Worm (Caenorhabditis elegans) whole organism, L1 larva: ENCODE data around the gene mogs-1.

Experiments used
- C16A3.4 ChIP-seq: fragments of 150-350 bp; optimal IDR thresholded peaks from 2 replicates; lab custom pipeline; 2014; ENCODE audit warnings: missing biosample characterization, missing genetic modification characterization
- C34B4.2 ChIP-seq: sonication (generic microtip); optimal IDR thresholded peaks from 2 replicates; lab custom pipeline; 2017; ENCODE audit warnings: mild to moderate bottlenecking, missing genetic modification characterization, missing compliant biosample characterization
- F16B12.6 ChIP-seq: fragments of 150-350 bp; optimal IDR thresholded peaks from 2 replicates; lab custom pipeline; 2014; ENCODE audit warnings: missing biosample characterization, missing genetic modification characterization
- aha-1 ChIP-seq: fragments of 150-350 bp; optimal IDR thresholded peaks from 2 replicates; lab custom pipeline; 2014; ENCODE audit warnings: missing biosample characterization, missing genetic modification characterization
- alr-1 ChIP-seq: fragments of 200-800 bp; sonication (Bioruptor generic); optimal IDR thresholded peaks from 2 replicates; lab custom pipeline; 2018; ENCODE audit warnings: borderline replicate concordance, mild to moderate bottlenecking, missing genetic modification characterization, missing compliant biosample characterization
- aly-2 ChIP-seq: fragments of 150-350 bp; optimal IDR thresholded peaks from 2 replicates; lab custom pipeline; 2014; ENCODE audit warnings: missing biosample characterization, missing genetic modification characterization
- blmp-1 ChIP-seq: fragments of 150-350 bp; optimal IDR thresholded peaks from 2 replicates; lab custom pipeline; 2014; ENCODE audit warnings: missing biosample characterization, missing genetic modification characterization
- ceh-82 ChIP-seq, 3 experiments: fragments of 150-350 bp in 1 of 3; sonication (generic microtip) in 2 of 3; optimal IDR thresholded peaks; 2 replicates each; lab custom pipeline; 2014 to 2017; ENCODE audit warnings: missing biosample characterization in 3 of 3, missing genetic modification characterization in 3 of 3
- ceh-88 ChIP-seq: fragments of 200-800 bp; sonication (Bioruptor generic); IDR thresholded peaks from 2 replicates; pipeline ENCODE4 v1.3.6; 2022; ENCODE audit warnings: missing genetic modification characterization, missing compliant biosample characterization
- ceh-90 ChIP-seq: sonication (generic microtip); optimal IDR thresholded peaks from 2 replicates; lab custom pipeline; 2016; ENCODE audit warnings: missing genetic modification characterization, missing compliant biosample characterization
- ces-1 ChIP-seq: fragments of 150-350 bp; optimal IDR thresholded peaks from 2 replicates; lab custom pipeline; 2014; ENCODE audit warnings: missing biosample characterization, missing genetic modification reagents, missing genetic modification characterization
- efl-1 ChIP-seq, 4 experiments: fragments of 150-350 bp; optimal IDR thresholded peaks in 3 of 4; peaks in 1 of 4; 1 replicate in 1 of 4; 2 replicates in 3 of 4; lab custom pipeline; 2014; ENCODE audit warnings: missing biosample characterization in 2 of 4, missing genetic modification characterization in 2 of 4, missing genetic modification reagents in 2 of 4
- efl-3 ChIP-seq: fragments of 200-800 bp; sonication (Bioruptor generic); optimal IDR thresholded peaks from 2 replicates; lab custom pipeline; 2018; ENCODE audit warnings: mild to moderate bottlenecking, missing genetic modification characterization, missing compliant biosample characterization
- egl-13 ChIP-seq: sonication (generic microtip); optimal IDR thresholded peaks from 2 replicates; lab custom pipeline; 2016; ENCODE audit warnings: missing genotype, missing genetic modification reagents, missing genetic modification characterization, missing compliant biosample characterization
- elt-2 ChIP-seq: sonication (generic microtip); optimal IDR thresholded peaks from 2 replicates; lab custom pipeline; 2016; ENCODE audit warnings: missing genetic modification characterization, mild to moderate bottlenecking, inconsistent platforms, missing compliant biosample characterization, missing genetic modification reagents
- elt-3 ChIP-seq, 6 experiments: fragments of 150-350 bp in 1 of 6; sonication (generic microtip); optimal IDR thresholded peaks; 2 replicates each; lab custom pipeline; 2017 to 2018; ENCODE audit warnings: missing biosample characterization in 6 of 6, missing genetic modification characterization in 6 of 6, inconsistent platforms in 1 of 6
- ets-5 ChIP-seq: fragments of 200-800 bp; sonication (Bioruptor generic); IDR thresholded peaks from 2 replicates; pipeline ENCODE4 v1.3.6; 2022; ENCODE audit warnings: missing genetic modification characterization, missing compliant biosample characterization
- fkh-10 ChIP-seq: sonication (generic microtip); optimal IDR thresholded peaks from 2 replicates; lab custom pipeline; 2017; ENCODE audit warnings: missing biosample characterization, missing genetic modification reagents, missing genetic modification characterization
- fkh-4 ChIP-seq: sonication (generic microtip); optimal IDR thresholded peaks from 2 replicates; lab custom pipeline; 2016; ENCODE audit warnings: missing compliant biosample characterization, missing genetic modification characterization, borderline replicate concordance
- fos-1 ChIP-seq: fragments of 150-350 bp; optimal IDR thresholded peaks from 2 replicates; lab custom pipeline; 2014; ENCODE audit warnings: missing biosample characterization, missing genetic modification characterization
- grh-1 ChIP-seq: fragments of 200-800 bp; sonication (Bioruptor generic); IDR thresholded peaks from 2 replicates; pipeline ENCODE4 v1.3.6; 2022; ENCODE audit warnings: missing genetic modification reagents, missing genetic modification characterization, missing compliant biosample characterization
- hlh-17 ChIP-seq: fragments of 200-800 bp; sonication (Bioruptor generic); optimal IDR thresholded peaks from 2 replicates; lab custom pipeline; 2018; ENCODE audit warnings: missing genetic modification characterization, mild to moderate bottlenecking, missing compliant biosample characterization, moderate library complexity, borderline replicate concordance
- hpl-2 ChIP-seq: fragments of 150-350 bp; optimal IDR thresholded peaks from 2 replicates; lab custom pipeline; 2014; ENCODE audit warnings: missing biosample characterization, missing genetic modification reagents, missing genetic modification characterization
- lin-14 ChIP-seq: fragments of 200-800 bp; sonication (Bioruptor generic); optimal IDR thresholded peaks from 2 replicates; lab custom pipeline; 2018; ENCODE audit warnings: mild to moderate bottlenecking, missing genetic modification characterization, moderate library complexity, missing compliant biosample characterization
- lsy-2 ChIP-seq, 2 experiments: fragments of 150-350 bp; optimal IDR thresholded peaks; 2 replicates each; lab custom pipeline; 2014; ENCODE audit warnings: missing biosample characterization in 2 of 2, missing genetic modification characterization in 2 of 2
- mab-9 ChIP-seq: fragments of 200-800 bp; sonication (Bioruptor generic); IDR thresholded peaks from 2 replicates; pipeline ENCODE4 v1.3.6; 2022; ENCODE audit warnings: missing genetic modification reagents, missing genetic modification characterization, missing compliant biosample characterization
- mdl-1 ChIP-seq, 2 experiments: fragments of 150-350 bp; optimal IDR thresholded peaks; 2 replicates each; lab custom pipeline; 2014 to 2017; ENCODE audit warnings: missing biosample characterization in 2 of 2, missing genetic modification characterization in 2 of 2, inconsistent platforms in 1 of 2
- mef-2 ChIP-seq: fragments of 150-350 bp; optimal IDR thresholded peaks from 2 replicates; lab custom pipeline; 2014; ENCODE audit warnings: missing biosample characterization, missing genetic modification characterization
- mep-1 ChIP-seq: fragments of 150-350 bp; optimal IDR thresholded peaks from 2 replicates; lab custom pipeline; 2014; ENCODE audit warnings: missing biosample characterization, missing genetic modification characterization
- nhr-12 ChIP-seq: sonication (generic microtip); optimal IDR thresholded peaks from 2 replicates; lab custom pipeline; 2017; ENCODE audit warnings: missing biosample characterization, missing genetic modification characterization
- nhr-19 ChIP-seq: fragments of 200-800 bp; sonication (Bioruptor generic); conservative IDR thresholded peaks from 2 replicates; pipeline ENCODE4 v1.3.6; 2022; ENCODE audit warnings: missing genetic modification characterization, missing compliant biosample characterization
- nhr-237 ChIP-seq: fragments of 150-350 bp; optimal IDR thresholded peaks from 2 replicates; lab custom pipeline; 2014; ENCODE audit warnings: missing biosample characterization, missing genetic modification characterization
- nhr-28 ChIP-seq: fragments of 150-350 bp; optimal IDR thresholded peaks from 2 replicates; lab custom pipeline; 2014; ENCODE audit warnings: missing biosample characterization, missing genetic modification characterization
- nhr-77 ChIP-seq: fragments of 150-350 bp; optimal IDR thresholded peaks from 2 replicates; lab custom pipeline; 2014; ENCODE audit warnings: missing biosample characterization, missing genetic modification characterization
- nhr-84 ChIP-seq: sonication (generic microtip); optimal IDR thresholded peaks from 2 replicates; lab custom pipeline; 2017; ENCODE audit warnings: missing biosample characterization, missing genetic modification characterization
- nhr-85 ChIP-seq: sonication (generic microtip); peaks from one replicate; lab custom pipeline; 2016; ENCODE audit warnings: missing genetic modification characterization, inconsistent platforms, missing compliant biosample characterization
- nhr-90 ChIP-seq: sonication (generic microtip); optimal IDR thresholded peaks from 2 replicates; lab custom pipeline; 2016; ENCODE audit warnings: mild to moderate bottlenecking, missing genetic modification characterization, missing compliant biosample characterization; ENCODE audit not compliant: poor library complexity
- pqm-1 ChIP-seq: sonication (generic microtip); optimal IDR thresholded peaks from 3 replicates; lab custom pipeline; 2017; ENCODE audit warnings: missing biosample characterization, missing genetic modification characterization
- snpc-4 ChIP-seq: fragments of 150-350 bp; optimal IDR thresholded peaks from 2 replicates; lab custom pipeline; 2014; ENCODE audit warnings: missing biosample characterization, missing genetic modification characterization
- swsn-7 ChIP-seq: sonication (generic microtip); optimal IDR thresholded peaks from 2 replicates; lab custom pipeline; 2016; ENCODE audit warnings: missing genetic modification characterization, missing compliant biosample characterization
- tlp-1 ChIP-seq: fragments of 150-350 bp; optimal IDR thresholded peaks from 2 replicates; lab custom pipeline; 2014; ENCODE audit warnings: missing biosample characterization, missing genetic modification characterization
- unc-130 ChIP-seq: fragments of 150-350 bp; optimal IDR thresholded peaks from 2 replicates; lab custom pipeline; 2017; ENCODE audit warnings: missing biosample characterization, missing genetic modification characterization, inconsistent platforms
- unc-86 ChIP-seq: sonication (generic microtip); optimal IDR thresholded peaks from 2 replicates; lab custom pipeline; 2016; ENCODE audit warnings: missing genetic modification characterization, missing compliant biosample characterization
- unc-98 ChIP-seq: fragments of 200-800 bp; sonication (Bioruptor generic); IDR thresholded peaks from 2 replicates; pipeline ENCODE4 v1.3.6; 2022; ENCODE audit warnings: missing genetic modification characterization, missing compliant biosample characterization
- xbp-1 ChIP-seq: sonication (generic microtip); optimal IDR thresholded peaks from 2 replicates; lab custom pipeline; 2016; ENCODE audit warnings: missing genetic modification characterization, missing compliant biosample characterization
- zip-4 ChIP-seq: fragments of 200-800 bp; sonication (Bioruptor generic); optimal IDR thresholded peaks from 2 replicates; lab custom pipeline; 2018; ENCODE audit warnings: mild to moderate bottlenecking, missing genetic modification characterization, moderate library complexity, missing compliant biosample characterization
- ztf-11 ChIP-seq, 2 experiments: sonication (generic microtip); optimal IDR thresholded peaks; 2 replicates each; lab custom pipeline; 2016 to 2017; ENCODE audit warnings: missing genetic modification characterization in 2 of 2, missing biosample characterization in 1 of 2, missing compliant biosample characterization in 1 of 2

Gene mogs-1

ce11 chrIV:11008255-11008654 lies 13.5 kb downstream of the mogs-1 start (continued):
- no peak for TF ChIP-seq mef-2
- TF ChIP-seq hpl-2 = no peak
- peak; percentile 11 for TF ChIP-seq xbp-1 (tag; lab: Kevin White, UChicago)
- no peak for TF ChIP-seq aha-1
- peak; percentile 5 to 52 for TF ChIP-seq lsy-2 (tag; optimal IDR thresholded peaks at IDR 0.05; lab: Kevin White, UChicago)
- TF ChIP-seq nhr-84 (tag; lab: Kevin White, UChicago) = no peak
- TF ChIP-seq fos-1 (tag; lab: Kevin White, UChicago) = peak; percentile 76
- no peak for TF ChIP-seq unc-86 (tag; lab: Kevin White, UChicago)
- no peak for TF ChIP-seq ces-1 (GFP tag; lab: Kevin White, UChicago)
- peak; percentile 78 for TF ChIP-seq lin-14 (GFP tag; lab: Kevin White, UChicago)
- peak; percentile 88 for TF ChIP-seq nhr-85 (tag; lab: Kevin White, UChicago)
- TF ChIP-seq fkh-10 (GFP tag; lab: Kevin White, UChicago) = no peak
- no peak for TF ChIP-seq elt-2
- TF ChIP-seq nhr-12 (tag; lab: Kevin White, UChicago) = no peak
- TF ChIP-seq F16B12.6 = no peak
- peak; percentile 37 for TF ChIP-seq nhr-237
- no peak for TF ChIP-seq ztf-11 (tag; optimal IDR thresholded peaks at IDR 0.05; lab: Kevin White, UChicago)
- no peak for TF ChIP-seq pqm-1
- TF ChIP-seq aly-2 (tag; lab: Kevin White, UChicago) = no peak
- peak; percentile 1 for TF ChIP-seq swsn-7 (tag; lab: Kevin White, UChicago)
- TF ChIP-seq fkh-4 (tag; lab: Kevin White, UChicago) = no peak
- TF ChIP-seq ceh-88 (GFP tag; lab: Robert Waterston, UW) = no peak
- TF ChIP-seq snpc-4 (tag; lab: Kevin White, UChicago) = no peak
- TF ChIP-seq ets-5 (GFP tag; lab: Robert Waterston, UW) = no peak
- no peak for TF ChIP-seq mdl-1 (tag; optimal IDR thresholded peaks at IDR 0.05; lab: Kevin White, UChicago)
- no peak for TF ChIP-seq unc-98 (GFP tag; lab: Robert Waterston, UW)
- TF ChIP-seq tlp-1 (tag; lab: Kevin White, UChicago) = no peak
- no peak for TF ChIP-seq ceh-82 (tag; optimal IDR thresholded peaks at IDR 0.05; lab: Kevin White, UChicago)
- TF ChIP-seq alr-1 (tag; lab: Kevin White, UChicago) = no peak
- no peak for TF ChIP-seq ceh-90 (tag; lab: Kevin White, UChicago)
- no peak for TF ChIP-seq mab-9 (GFP tag; lab: Robert Waterston, UW)
- no peak for TF ChIP-seq zip-4 (GFP tag; lab: Kevin White, UChicago)
- TF ChIP-seq unc-130 = no peak
- peak; percentile 19 to 22 for TF ChIP-seq efl-1 (optimal IDR thresholded peaks at IDR 0.05; lab: Kevin White, UChicago)
- peak in 1 of 2 experiments; percentile 20 for TF ChIP-seq efl-1 (GFP tag; optimal IDR thresholded peaks at IDR 0.05 in 1 of 2; lab: Kevin White, UChicago)
- no peak for TF ChIP-seq mep-1 (tag; lab: Kevin White, UChicago)
- TF ChIP-seq blmp-1 (tag; lab: Kevin White, UChicago) = peak; percentile 96
- TF ChIP-seq nhr-28 (tag; lab: Kevin White, UChicago) = no peak
- TF ChIP-seq C16A3.4 (tag; lab: Kevin White, UChicago) = no peak
- TF ChIP-seq grh-1 (GFP tag; lab: Robert Waterston, UW) = no peak
- no peak for TF ChIP-seq egl-13 (tag; lab: Kevin White, UChicago)

- TF ChIP-seq unc-98 (GFP tag; lab: Robert Waterston, UW) (no peak), elt-3 (tag; optimal IDR thresholded peaks at IDR 0.05; lab: Kevin White, UChicago) (peak in 1 of 6 experiments; percentile 30), nhr-77 (no peak), lin-14 (GFP tag; lab: Kevin White, UChicago) (peak; percentile 11), hlh-17 (GFP tag; lab: Kevin White, UChicago) (no peak), swsn-7 (tag; lab: Kevin White, UChicago) (no peak), nhr-19 (GFP tag; lab: Robert Waterston, UW) (no peak), efl-3 (no peak), nhr-90 (no peak), blmp-1 (tag; lab: Kevin White, UChicago) (peak; percentile 9), C34B4.2 (tag; lab: Kevin White, UChicago) (no peak), fos-1 (tag; lab: Kevin White, UChicago) (peak; percentile 29)
- TF ChIP-seq, all 84 proteins: peak for 4
Measured at ce11 chrIV:11006868-11007267, 14.9 kb downstream of the mogs-1 start.
